Worm (Caenorhabditis elegans): Measurements from ENCODE around the gene atic-1.

ce11 chrIV:7920126-7920525, 38.3 kb downstream of the atic-1 start, which contains the start of gene C49H3.16:
- TF ChIP-seq pha-4 (tag; optimal IDR thresholded peaks at IDR 0.05) (no peak), sox-4 (tag; optimal IDR thresholded peaks at IDR 0.05) (no peak), hlh-30 (tag; optimal IDR thresholded peaks at IDR 0.05; ENCODE audit: insufficient read depth) (no peak), pqm-1 (tag; optimal IDR thresholded peaks at IDR 0.05) (no peak), lin-11 (tag; optimal IDR thresholded peaks at IDR 0.05) (no peak), ahr-1 (tag; optimal IDR thresholded peaks at IDR 0.05) (no peak), nhr-11 (tag; optimal IDR thresholded peaks at IDR 0.05) (no peak), ref-2 (tag; optimal IDR thresholded peaks at IDR 0.05) (no peak)
